Worm (Caenorhabditis elegans) whole organism, L4 larva: Measurements from ENCODE around the gene F35H10.3.
A peak's percentile ranks its signal among the peaks of the same experiment; 100 is the strongest.

Experiments
- F37D6.2 ChIP-seq: sonication (generic microtip); optimal IDR thresholded peaks from 2 replicates; lab custom pipeline; 2016; ENCODE audit warnings: mild to moderate bottlenecking, missing genetic modification characterization, missing compliant biosample characterization
- T20F7.1 ChIP-seq: fragments of 200-800 bp; sonication (Bioruptor generic); optimal IDR thresholded peaks from 2 replicates; lab custom pipeline; 2018; ENCODE audit warnings: mild to moderate bottlenecking, missing genetic modification characterization, missing compliant biosample characterization
- Y48G9A.11 ChIP-seq: fragments of 200-800 bp; sonication (Bioruptor generic); IDR thresholded peaks from 2 replicates; pipeline ENCODE4 v1.3.6; 2022; ENCODE audit warnings: missing genetic modification reagents, missing genetic modification characterization, missing compliant biosample characterization
- Y75B8A.6 ChIP-seq: fragments of 200-800 bp; sonication (Bioruptor generic); IDR thresholded peaks from 2 replicates; pipeline ENCODE4 v1.3.6; 2022; ENCODE audit warnings: missing genetic modification reagents, missing genetic modification characterization, missing compliant biosample characterization
- ZK337.2 ChIP-seq: fragments of 200-800 bp; sonication (Bioruptor generic); IDR thresholded peaks from 2 replicates; pipeline ENCODE4 v1.3.6; 2022; ENCODE audit warnings: missing genetic modification reagents, missing genetic modification characterization, missing compliant biosample characterization
- ZK546.5 ChIP-seq, 2 experiments: sonication (generic microtip); optimal IDR thresholded peaks; 2 replicates each; lab custom pipeline; 2017; ENCODE audit warnings: missing biosample characterization in 2 of 2, missing genetic modification characterization in 2 of 2
- aha-1 ChIP-seq: fragments of 150-350 bp; peaks from one replicate; lab custom pipeline; 2014; ENCODE audit warnings: missing biosample characterization, missing genetic modification characterization
- aly-2 ChIP-seq: sonication (generic microtip); optimal IDR thresholded peaks from 2 replicates; lab custom pipeline; 2018; ENCODE audit warnings: missing biosample characterization, missing genetic modification characterization
- ama-1 ChIP-seq: fragments of 150-350 bp; optimal IDR thresholded peaks from 2 replicates; lab custom pipeline; 2014; ENCODE audit warnings: inconsistent platforms, mixed read lengths
- ceh-82 ChIP-seq: sonication (generic microtip); optimal IDR thresholded peaks from 2 replicates; lab custom pipeline; 2017; ENCODE audit warnings: missing biosample characterization, missing genetic modification characterization
- daf-16 ChIP-seq, 3 experiments: sonication (generic microtip); optimal IDR thresholded peaks; 2 replicates each; lab custom pipeline; 2016 to 2017; ENCODE audit warnings: missing genetic modification characterization in 3 of 3, missing genetic modification reagents in 3 of 3, mild to moderate bottlenecking in 2 of 3, missing compliant biosample characterization in 2 of 3, missing biosample characterization in 1 of 3, moderate library complexity in 1 of 3
- daf-19 ChIP-seq: fragments of 200-800 bp; sonication (Bioruptor generic); conservative IDR thresholded peaks from 2 replicates; pipeline ENCODE4 v1.3.6; 2022; ENCODE audit warnings: missing genetic modification characterization, missing compliant biosample characterization
- dmd-6 ChIP-seq: fragments of 200-800 bp; sonication (Bioruptor generic); IDR thresholded peaks from 2 replicates; pipeline ENCODE4 v1.3.6; 2022; ENCODE audit warnings: missing genetic modification reagents, missing genetic modification characterization, missing compliant biosample characterization
- dmd-9 ChIP-seq: fragments of 200-800 bp; sonication (Bioruptor generic); IDR thresholded peaks from 2 replicates; pipeline ENCODE4 v1.3.6; 2022; ENCODE audit warnings: missing genetic modification reagents, missing genetic modification characterization, missing compliant biosample characterization
- dpl-1 ChIP-seq: fragments of 150-350 bp; optimal IDR thresholded peaks from 2 replicates; lab custom pipeline; 2014; ENCODE audit warnings: missing biosample characterization, missing genetic modification reagents, missing genetic modification characterization
- duxl-1 ChIP-seq: sonication (generic microtip); optimal IDR thresholded peaks from 2 replicates; lab custom pipeline; 2016; ENCODE audit warnings: mild to moderate bottlenecking, missing genetic modification characterization, moderate library complexity, missing compliant biosample characterization; ENCODE audit not compliant: poor library complexity
- dve-1 ChIP-seq: sonication (generic microtip); optimal IDR thresholded peaks from 2 replicates; lab custom pipeline; 2017; ENCODE audit warnings: antibody characterized with exemption, mild to moderate bottlenecking, missing genetic modification characterization, missing compliant biosample characterization; ENCODE audit not compliant: insufficient read depth
- egl-43 ChIP-seq: fragments of 200-800 bp; sonication (Bioruptor generic); IDR thresholded peaks from 2 replicates; pipeline ENCODE4 v1.3.6; 2022; ENCODE audit warnings: missing genetic modification reagents, missing genetic modification characterization, missing compliant biosample characterization
- fkh-10 ChIP-seq: fragments of 150-350 bp; optimal IDR thresholded peaks from 2 replicates; lab custom pipeline; 2014; ENCODE audit warnings: missing biosample characterization, missing genetic modification reagents, missing genetic modification characterization
- fos-1 ChIP-seq: fragments of 150-350 bp; optimal IDR thresholded peaks from 2 replicates; lab custom pipeline; 2014; ENCODE audit warnings: missing biosample characterization, missing genetic modification characterization
- gei-8 ChIP-seq: fragments of 200-800 bp; sonication (Bioruptor generic); optimal IDR thresholded peaks from 2 replicates; lab custom pipeline; 2018; ENCODE audit warnings: mild to moderate bottlenecking, missing genetic modification characterization, missing compliant biosample characterization
- hlh-11 ChIP-seq: fragments of 200-800 bp; sonication (Bioruptor generic); optimal IDR thresholded peaks from 2 replicates; lab custom pipeline; 2018; ENCODE audit warnings: mild to moderate bottlenecking, missing genetic modification characterization, missing compliant biosample characterization
- hmg-1.1 ChIP-seq: fragments of 200-800 bp; sonication (Bioruptor generic); IDR thresholded peaks from 2 replicates; pipeline ENCODE4 v1.3.6; 2022; ENCODE audit warnings: missing genetic modification reagents, missing genetic modification characterization, missing compliant biosample characterization
- lir-3 ChIP-seq: sonication (generic microtip); optimal IDR thresholded peaks from 2 replicates; lab custom pipeline; 2016; ENCODE audit warnings: mild to moderate bottlenecking, missing genetic modification characterization, missing compliant biosample characterization
- mdt-29 ChIP-seq: fragments of 200-800 bp; sonication (Bioruptor generic); IDR thresholded peaks from 2 replicates; pipeline ENCODE4 v1.3.6; 2022; ENCODE audit warnings: missing genetic modification reagents, missing genetic modification characterization, missing compliant biosample characterization
- mep-1 ChIP-seq: fragments of 150-350 bp; sonication (generic microtip); optimal IDR thresholded peaks from 3 replicates; lab custom pipeline; 2014; ENCODE audit warnings: missing biosample characterization, missing genetic modification characterization
- nhr-102 ChIP-seq: sonication (generic microtip); optimal IDR thresholded peaks from 2 replicates; lab custom pipeline; 2016; ENCODE audit warnings: mild to moderate bottlenecking, missing genetic modification characterization, moderate library complexity, missing compliant biosample characterization
- nhr-111 ChIP-seq: fragments of 200-800 bp; sonication (Bioruptor generic); optimal IDR thresholded peaks from 2 replicates; lab custom pipeline; 2018; ENCODE audit warnings: mild to moderate bottlenecking, missing genetic modification characterization, missing compliant biosample characterization
- nhr-25 ChIP-seq: sonication (generic microtip); optimal IDR thresholded peaks from 2 replicates; lab custom pipeline; 2017; ENCODE audit warnings: missing genetic modification characterization, mild to moderate bottlenecking, missing compliant biosample characterization, antibody characterized with exemption, moderate library complexity, borderline replicate concordance; ENCODE audit not compliant: insufficient read depth
- nhr-48 ChIP-seq: sonication (generic microtip); optimal IDR thresholded peaks from 2 replicates; lab custom pipeline; 2016; ENCODE audit warnings: mild to moderate bottlenecking, missing genetic modification characterization, missing compliant biosample characterization
- nhr-6 ChIP-seq: fragments of 150-350 bp; optimal IDR thresholded peaks from 2 replicates; lab custom pipeline; 2014; ENCODE audit warnings: missing biosample characterization, missing genetic modification characterization
- nhr-77 ChIP-seq: fragments of 150-350 bp; optimal IDR thresholded peaks from 2 replicates; lab custom pipeline; 2014; ENCODE audit warnings: missing biosample characterization, missing genetic modification characterization
- php-3 ChIP-seq: fragments of 200-800 bp; sonication (Bioruptor generic); IDR thresholded peaks from 2 replicates; pipeline ENCODE4 v1.3.6; 2022; ENCODE audit warnings: missing genetic modification reagents, missing genetic modification characterization, missing compliant biosample characterization
- pqm-1 ChIP-seq: sonication (generic microtip); optimal IDR thresholded peaks from 2 replicates; lab custom pipeline; 2017; ENCODE audit warnings: missing biosample characterization, missing genetic modification characterization
- rbr-2 ChIP-seq: sonication (generic microtip); optimal IDR thresholded peaks from 2 replicates; lab custom pipeline; 2016; ENCODE audit warnings: missing genotype, missing genetic modification characterization, missing compliant biosample characterization
- set-16 ChIP-seq: fragments of 200-800 bp; sonication (Bioruptor generic); IDR thresholded peaks from 2 replicates; pipeline ENCODE4 v1.3.6; 2022; ENCODE audit warnings: missing genetic modification reagents, missing genetic modification characterization, missing compliant biosample characterization
- skn-1 ChIP-seq: fragments of 150-350 bp; optimal IDR thresholded peaks from 2 replicates; lab custom pipeline; 2014; ENCODE audit warnings: missing biosample characterization, missing genetic modification characterization
- snpc-1.2 ChIP-seq: fragments of 200-800 bp; sonication (Bioruptor generic); IDR thresholded peaks from 2 replicates; pipeline ENCODE4 v1.3.6; 2022; ENCODE audit warnings: missing genetic modification reagents, missing genetic modification characterization, missing compliant biosample characterization
- tra-1 ChIP-seq: fragments of 200-800 bp; sonication (Bioruptor generic); IDR thresholded peaks from 2 replicates; pipeline ENCODE4 v1.3.6; 2022; ENCODE audit warnings: missing genetic modification reagents, missing genetic modification characterization, missing compliant biosample characterization
- unc-130 ChIP-seq: sonication (generic microtip); optimal IDR thresholded peaks from 2 replicates; lab custom pipeline; 2016; ENCODE audit warnings: missing genetic modification reagents, missing genetic modification characterization, missing compliant biosample characterization
- unc-62 ChIP-seq, 3 experiments: fragments of 150-350 bp in 1 of 3; sonication (generic microtip); optimal IDR thresholded peaks in 2 of 3; peaks in 1 of 3; 1 replicate in 1 of 3; 2 replicates in 2 of 3; lab custom pipeline; 2014 to 2017; ENCODE audit warnings: missing biosample characterization in 3 of 3, missing genetic modification characterization in 3 of 3, missing genetic modification reagents in 3 of 3, missing genotype in 1 of 3
- zag-1 ChIP-seq: fragments of 150-350 bp; optimal IDR thresholded peaks from 2 replicates; lab custom pipeline; 2014; ENCODE audit warnings: missing biosample characterization, missing genetic modification characterization
- zip-2 ChIP-seq: fragments of 150-350 bp; optimal IDR thresholded peaks from 2 replicates; lab custom pipeline; 2014; ENCODE audit warnings: missing biosample characterization, missing genetic modification characterization

Gene F35H10.3

ce11 chrIV:8333034-8333433, 7.3 kb downstream of the F35H10.3 start:
- no peak for TF ChIP-seq Y48G9A.11
- TF ChIP-seq zag-1 (tag; lab: Kevin White, UChicago), result no peak
- no peak for TF ChIP-seq daf-16 (GFP tag; optimal IDR thresholded peaks at IDR 0.05; lab: Kevin White, UChicago)
- no peak for TF ChIP-seq daf-16 (tag; optimal IDR thresholded peaks at IDR 0.05; lab: Kevin White, UChicago)
- no peak for TF ChIP-seq Y75B8A.6 (GFP tag; lab: Robert Waterston, UW)
- TF ChIP-seq skn-1 (tag; lab: Kevin White, UChicago), result no peak
- no peak for TF ChIP-seq ceh-82 (tag; lab: Kevin White, UChicago)
- no peak for TF ChIP-seq hlh-11 (tag; lab: Kevin White, UChicago)
- peak in 1 of 2 experiments; percentile 97 for TF ChIP-seq unc-62 (GFP tag; optimal IDR thresholded peaks at IDR 0.05 in 1 of 2; lab: Kevin White, UChicago)
- TF ChIP-seq unc-62 (tag; optimal IDR thresholded peaks at IDR 0.05; lab: Kevin White, UChicago), result no peak
- TF ChIP-seq pqm-1, result no peak

DNA sequence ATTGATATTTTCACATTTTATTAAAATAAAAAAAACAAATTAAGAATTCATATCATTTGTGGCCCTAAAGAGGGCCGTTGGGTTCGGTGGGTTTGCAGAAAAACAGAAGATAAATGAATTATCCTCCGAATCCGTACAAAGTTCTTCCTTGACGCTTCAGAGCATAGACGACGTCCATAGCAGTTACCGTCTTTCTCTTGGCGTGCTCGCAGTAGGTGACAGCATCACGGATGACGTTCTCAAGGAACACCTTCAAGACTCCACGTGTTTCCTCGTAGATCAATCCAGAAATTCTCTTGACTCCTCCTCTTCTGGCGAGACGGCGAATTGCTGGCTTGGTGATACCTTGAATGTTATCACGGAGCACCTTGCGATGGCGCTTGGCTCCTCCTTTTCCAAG, 7.8 kb downstream of the F35H10.3 start:
- no peak for TF ChIP-seq fkh-10 (GFP tag; lab: Kevin White, UChicago)

DNA sequence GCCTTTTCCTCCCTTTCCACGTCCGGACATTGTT, 8.0 kb downstream of the F35H10.3 start, which contains the start of gene his-31:
TSS of gene his-31 (minus strand) at position 30 of the 34 bp plus-strand sequence.
- TF ChIP-seq ZK546.5 (tag; optimal IDR thresholded peaks at IDR 0.05; lab: Kevin White, UChicago) (no peak), F37D6.2 (tag; lab: Kevin White, UChicago) (no peak), hmg-1.1 (GFP tag; lab: Robert Waterston, UW) (no peak), unc-130 (GFP tag; lab: Kevin White, UChicago) (no peak), ama-1 (lab: Kevin White, UChicago) (no peak), egl-43 (no peak), dpl-1 (no peak), nhr-48 (tag; lab: Kevin White, UChicago) (no peak), dmd-6 (no peak), Y48G9A.11 (no peak), lir-3 (tag; lab: Kevin White, UChicago) (no peak), tra-1 (GFP tag; lab: Robert Waterston, UW) (no peak), duxl-1 (tag; lab: Kevin White, UChicago) (no peak), zip-2 (tag; lab: Kevin White, UChicago) (no peak)

DNA sequence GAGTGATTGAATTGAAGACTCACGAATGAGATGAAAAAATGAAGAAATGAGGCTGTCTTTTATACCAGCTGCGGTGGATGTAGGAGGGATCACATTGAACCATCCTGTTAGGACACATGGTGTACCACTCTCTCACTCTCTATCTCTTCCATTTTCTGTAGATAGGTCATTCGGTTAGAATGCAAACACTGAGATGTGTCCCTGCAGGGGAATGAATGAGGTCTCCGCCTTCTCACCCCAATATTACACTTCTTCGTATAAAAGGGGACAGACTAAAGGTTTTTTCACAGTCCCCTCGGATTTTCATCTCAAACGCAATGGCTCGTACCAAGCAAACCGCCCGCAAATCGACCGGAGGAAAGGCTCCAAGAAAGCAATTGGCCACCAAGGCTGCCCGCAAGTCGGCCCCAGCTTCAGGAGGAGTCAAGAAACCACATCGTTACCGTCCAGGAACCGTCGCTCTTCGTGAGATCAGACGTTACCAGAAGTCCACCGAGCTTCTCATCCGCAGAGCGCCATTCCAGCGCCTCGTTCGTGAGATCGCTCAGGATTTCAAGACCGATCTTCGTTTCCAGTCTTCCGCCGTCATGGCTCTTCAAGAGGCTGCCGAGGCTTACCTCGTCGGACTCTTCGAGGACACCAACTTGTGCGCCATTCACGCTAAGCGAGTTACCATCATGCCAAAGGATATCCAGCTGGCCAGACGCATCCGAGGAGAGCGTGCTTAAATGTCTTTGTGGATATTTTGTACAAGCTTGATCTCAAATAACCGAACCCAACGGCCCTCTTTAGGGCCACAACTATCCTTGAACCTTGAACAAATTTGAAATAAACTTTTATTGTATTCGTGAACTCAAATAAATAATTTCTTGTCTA, 8.5 kb downstream of the F35H10.3 start, which contains the start of gene his-32:
TSS of gene his-32 (plus strand) at position 318 of the 876 bp plus-strand sequence.
- TF ChIP-seq nhr-6 (tag; lab: Kevin White, UChicago), result peak; percentile 85
- peak; percentile 15 for TF ChIP-seq aha-1
- no peak for TF ChIP-seq nhr-102
- peak; percentile 69 for TF ChIP-seq rbr-2 (tag; lab: Kevin White, UChicago)
- TF ChIP-seq duxl-1 (tag; lab: Kevin White, UChicago), result peak; percentile 20
- peak in 1 of 2 experiments; percentile 56 for TF ChIP-seq unc-62 (GFP tag; optimal IDR thresholded peaks at IDR 0.05 in 1 of 2; lab: Kevin White, UChicago)
- no peak for TF ChIP-seq unc-62 (tag; optimal IDR thresholded peaks at IDR 0.05; lab: Kevin White, UChicago)
- TF ChIP-seq T20F7.1 (GFP tag; lab: Kevin White, UChicago), result no peak
- TF ChIP-seq nhr-25 (tag; lab: Kevin White, UChicago), result peak; percentile 92
- peak; percentile 91 for TF ChIP-seq mep-1
- peak; percentile 0 for TF ChIP-seq dpl-1
- no peak for TF ChIP-seq pqm-1
- TF ChIP-seq set-16 (GFP tag; lab: Robert Waterston, UW), result peak; percentile 78; the same call in 1 of the 2 replicates

DNA sequence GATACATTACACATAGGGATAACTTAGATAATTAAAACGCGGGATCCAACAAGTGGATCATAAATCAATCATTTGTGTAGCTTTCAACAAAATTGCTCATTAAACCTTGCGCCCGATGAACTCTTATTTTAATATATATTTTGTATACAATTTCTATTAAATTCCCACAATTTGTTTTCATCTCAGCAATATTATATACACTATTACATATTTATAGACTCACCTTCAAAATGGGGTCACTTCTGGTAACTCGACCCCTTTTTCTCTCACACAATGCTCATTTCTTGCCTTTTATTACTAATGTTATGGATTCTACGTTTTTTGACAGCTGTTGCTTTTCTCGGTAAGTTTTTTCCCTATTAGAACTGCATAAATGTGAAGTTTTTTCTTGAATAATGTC, 13.9 kb downstream of the F35H10.3 start, which contains the start of gene lgc-6:
TSS of gene lgc-6 (plus strand) at position 301 of the 400 bp plus-strand sequence.
- no peak for TF ChIP-seq ama-1 (lab: Kevin White, UChicago)
- TF ChIP-seq daf-19 (GFP tag; lab: Robert Waterston, UW), result no peak
- no peak for TF ChIP-seq snpc-1.2 (GFP tag; lab: Robert Waterston, UW)
- no peak for TF ChIP-seq nhr-111 (GFP tag; lab: Kevin White, UChicago)
- TF ChIP-seq gei-8 (GFP tag; lab: Kevin White, UChicago), result no peak
- no peak for TF ChIP-seq dmd-9 (GFP tag; lab: Robert Waterston, UW)
- no peak for TF ChIP-seq rbr-2 (tag; lab: Kevin White, UChicago)
- TF ChIP-seq ZK337.2 (GFP tag; lab: Robert Waterston, UW), result no peak
- no peak for TF ChIP-seq nhr-6 (tag; lab: Kevin White, UChicago)
- TF ChIP-seq nhr-77 (tag; lab: Kevin White, UChicago), result no peak
- TF ChIP-seq fos-1 (tag; lab: Kevin White, UChicago), result no peak
- TF ChIP-seq mdt-29, result no peak
- no peak for TF ChIP-seq php-3 (GFP tag; lab: Robert Waterston, UW)
- no peak for TF ChIP-seq aly-2 (tag; lab: Kevin White, UChicago)
- no peak for TF ChIP-seq egl-43
- TF ChIP-seq dve-1 (tag; lab: Kevin White, UChicago), result no peak
